Fruit fly (Drosophila melanogaster) whole organism, embryonic: ENCODE results near the gene CG14205.

Experiments used
- B-H1 ChIP-seq: fragments of 200-800 bp; sonication (Bioruptor generic); IDR thresholded peaks from 3 replicates; pipeline ENCODE4 v1.3.6; 2022; ENCODE audit warnings: missing biosample characterization, missing genetic modification characterization
- Bteb2 ChIP-seq: fragments of 200-800 bp; sonication (Bioruptor generic); optimal IDR thresholded peaks from 2 replicates; lab custom pipeline; 2016; ENCODE audit warnings: missing biosample characterization, missing genetic modification characterization
- CG10267 ChIP-seq: fragments of 200-800 bp; sonication (Bioruptor generic); optimal IDR thresholded peaks from 2 replicates; lab custom pipeline; 2018; ENCODE audit warnings: missing biosample characterization, mild to moderate bottlenecking, missing genetic modification characterization, moderate library complexity
- CG11560 ChIP-seq: fragments of 200-800 bp; sonication (Bioruptor generic); IDR thresholded peaks from 3 replicates; pipeline ENCODE4 v1.3.6; 2022; ENCODE audit warnings: missing biosample characterization, missing genetic modification characterization
- CG12769 ChIP-seq: fragments of 200-800 bp; sonication (Bioruptor generic); optimal IDR thresholded peaks from 2 replicates; lab custom pipeline; 2019; ENCODE audit warnings: missing biosample characterization, mild to moderate bottlenecking, missing genetic modification characterization, moderate library complexity
- CG13894 ChIP-seq: fragments of 200-800 bp; sonication (Bioruptor generic); optimal IDR thresholded peaks from 3 replicates; lab custom pipeline; 2018; ENCODE audit warnings: missing biosample characterization, mild to moderate bottlenecking, missing genetic modification characterization, moderate library complexity
- CG14014 ChIP-seq: fragments of 200-800 bp; sonication (Bioruptor generic); IDR thresholded peaks from 2 replicates; pipeline ENCODE4 v1.3.6; 2022; ENCODE audit warnings: missing biosample characterization, missing genetic modification characterization
- CG1529 ChIP-seq: fragments of 200-800 bp; sonication (Bioruptor generic); optimal IDR thresholded peaks from 3 replicates; lab custom pipeline; 2018; ENCODE audit warnings: missing biosample characterization, missing genetic modification characterization
- CG17186 ChIP-seq: fragments of 200-800 bp; sonication (Bioruptor generic); optimal IDR thresholded peaks from 3 replicates; lab custom pipeline; 2017; ENCODE audit warnings: missing biosample characterization, missing genetic modification reagents, missing genetic modification characterization
- CG17612 ChIP-seq: fragments of 200-800 bp; sonication (Bioruptor generic); IDR thresholded peaks from 2 replicates; pipeline ENCODE4 v1.3.6; 2022; ENCODE audit warnings: missing biosample characterization, missing genetic modification characterization
- CG18619 ChIP-seq: fragments of 200-800 bp; sonication (Bioruptor generic); optimal IDR thresholded peaks from 3 replicates; lab custom pipeline; 2017; ENCODE audit warnings: missing biosample characterization, mild to moderate bottlenecking, missing genetic modification characterization
- CG2129 ChIP-seq: fragments of 200-800 bp; sonication (Bioruptor generic); IDR thresholded peaks from 2 replicates; pipeline ENCODE4 v1.3.6; 2022; ENCODE audit warnings: missing biosample characterization, missing genetic modification characterization; ENCODE audit not compliant: partially characterized antibody
- CG2199 ChIP-seq: fragments of 200-800 bp; sonication (Bioruptor generic); IDR thresholded peaks from 3 replicates; pipeline ENCODE4 v1.3.6; 2022; ENCODE audit warnings: missing biosample characterization, missing genetic modification characterization
- CG3163 ChIP-seq: fragments of 200-800 bp; sonication (Bioruptor generic); optimal IDR thresholded peaks from 3 replicates; lab custom pipeline; 2016; ENCODE audit warnings: missing biosample characterization, missing genetic modification characterization
- CG3726 ChIP-seq: fragments of 200-800 bp; sonication (Bioruptor generic); IDR thresholded peaks from 3 replicates; pipeline ENCODE4, ENCODE4 v1.3.6; 2022; ENCODE audit warnings: missing biosample characterization, missing genetic modification characterization
- Doc2 ChIP-seq: fragments of 200-800 bp; sonication (Bioruptor generic); IDR thresholded peaks from 2 replicates; pipeline ENCODE4 v1.3.6; 2022; ENCODE audit warnings: missing biosample characterization, missing genetic modification characterization
- Elba2 ChIP-seq: fragments of 200-800 bp; sonication (Bioruptor generic); optimal IDR thresholded peaks from 3 replicates; lab custom pipeline; 2016; ENCODE audit warnings: missing biosample characterization, missing genetic modification characterization
- Fer2 ChIP-seq: fragments of 200-800 bp; sonication (Bioruptor generic); optimal IDR thresholded peaks from 2 replicates; lab custom pipeline; 2018; ENCODE audit warnings: missing biosample characterization, mild to moderate bottlenecking, missing genetic modification characterization, moderate library complexity
- Fer3 ChIP-seq: fragments of 200-800 bp; sonication (Bioruptor generic); optimal IDR thresholded peaks from 2 replicates; lab custom pipeline; 2018; ENCODE audit warnings: missing biosample characterization, mild to moderate bottlenecking, missing genetic modification characterization, moderate library complexity
- HLH4C ChIP-seq: fragments of 200-800 bp; sonication (Bioruptor generic); IDR thresholded peaks from 3 replicates; pipeline ENCODE4 v1.3.6; 2022; ENCODE audit warnings: missing biosample characterization, missing genetic modification characterization; ENCODE audit not compliant: partially characterized antibody
- Hr78 ChIP-seq, 2 experiments: fragments of 200-800 bp in 1 of 2; fragments of >200 bp in 1 of 2; sonication (Bioruptor generic) in 1 of 2; optimal IDR thresholded peaks; 2 replicates each; lab custom pipeline; 2017 to 2019; ENCODE audit warnings: missing biosample characterization in 2 of 2, missing genetic modification characterization in 2 of 2, mild to moderate bottlenecking in 1 of 2, moderate library complexity in 1 of 2
- MTF-1 ChIP-seq: fragments of 200-800 bp; sonication (Bioruptor generic); optimal IDR thresholded peaks from 2 replicates; lab custom pipeline; 2018; ENCODE audit warnings: missing biosample characterization, mild to moderate bottlenecking, missing genetic modification characterization, borderline replicate concordance
- NC2β ChIP-seq: fragments of 200-800 bp; sonication (Bioruptor generic); optimal IDR thresholded peaks from 2 replicates; lab custom pipeline; 2016; ENCODE audit warnings: missing biosample characterization, missing genetic modification characterization
- Neu2 ChIP-seq: fragments of 200-800 bp; sonication (Bioruptor generic); optimal IDR thresholded peaks from 3 replicates; lab custom pipeline; 2016; ENCODE audit warnings: missing biosample characterization, missing genetic modification characterization, borderline replicate concordance
- NfI ChIP-seq: fragments of 200-800 bp; sonication (Bioruptor generic); optimal IDR thresholded peaks from 3 replicates; lab custom pipeline; 2018; ENCODE audit warnings: missing biosample characterization, mild to moderate bottlenecking, missing genetic modification characterization, moderate library complexity
- Rfx ChIP-seq: fragments of 200-800 bp; sonication (Bioruptor generic); IDR thresholded peaks from 2 replicates; pipeline ENCODE4 v1.3.6; 2022; ENCODE audit warnings: missing biosample characterization, missing genetic modification characterization
- Sox102F ChIP-seq: fragments of 200-800 bp; sonication (Bioruptor generic); optimal IDR thresholded peaks from 2 replicates; lab custom pipeline; 2018; ENCODE audit warnings: missing biosample characterization, mild to moderate bottlenecking, missing genetic modification characterization, moderate library complexity
- Spps ChIP-seq: fragments of 200-800 bp; sonication (Bioruptor generic); optimal IDR thresholded peaks from 2 replicates; lab custom pipeline; 2018; ENCODE audit warnings: missing biosample characterization, mild to moderate bottlenecking, missing genetic modification characterization
- TFAM ChIP-seq: fragments of 200-800 bp; sonication (Bioruptor generic); optimal IDR thresholded peaks from 2 replicates; lab custom pipeline; 2017; ENCODE audit warnings: missing biosample characterization, missing genetic modification characterization, inconsistent platforms
- Vsx1 ChIP-seq: fragments of 200-800 bp; sonication (Bioruptor generic); optimal IDR thresholded peaks from 2 replicates; lab custom pipeline; 2017; ENCODE audit warnings: missing biosample characterization, mild to moderate bottlenecking, missing genetic modification characterization, missing genetic modification reagents
- amos ChIP-seq: fragments of 200-800 bp; sonication (Bioruptor generic); IDR thresholded peaks from 2 replicates; pipeline ENCODE4 v1.3.6; 2022; ENCODE audit warnings: missing biosample characterization, missing genetic modification characterization; ENCODE audit not compliant: partially characterized antibody
- ato ChIP-seq: fragments of 200-800 bp; sonication (Bioruptor generic); IDR thresholded peaks from 2 replicates; pipeline ENCODE4 v1.3.6; 2022; ENCODE audit warnings: missing biosample characterization, missing genetic modification characterization; ENCODE audit not compliant: partially characterized antibody
- bbx ChIP-seq: fragments of 200-800 bp; sonication (Bioruptor generic); IDR thresholded peaks from 2 replicates; pipeline ENCODE4 v1.3.6; 2022; ENCODE audit warnings: missing biosample characterization, missing genetic modification characterization; ENCODE audit not compliant: partially characterized antibody
- br ChIP-seq: fragments of >200 bp; optimal IDR thresholded peaks from 2 replicates; lab custom pipeline; 2017
- chm ChIP-seq: fragments of 200-800 bp; sonication (Bioruptor generic); IDR thresholded peaks from 2 replicates; pipeline ENCODE4 v1.3.6; 2022; ENCODE audit warnings: missing biosample characterization, missing genetic modification characterization
- cwo ChIP-seq: fragments of 200-800 bp; sonication (Bioruptor generic); optimal IDR thresholded peaks from 3 replicates; lab custom pipeline; 2017; ENCODE audit warnings: missing biosample characterization, missing genetic modification characterization, mild to moderate bottlenecking, moderate library complexity, missing genetic modification reagents
- fd96Cb ChIP-seq: fragments of 200-800 bp; sonication (Bioruptor generic); optimal IDR thresholded peaks from 2 replicates; lab custom pipeline; 2018; ENCODE audit warnings: missing biosample characterization, mild to moderate bottlenecking, missing genetic modification characterization, moderate library complexity
- gcm2 ChIP-seq: fragments of 200-800 bp; sonication (Bioruptor generic); optimal IDR thresholded peaks from 2 replicates; lab custom pipeline; 2016; ENCODE audit warnings: missing biosample characterization, missing genetic modification characterization
- gfzf ChIP-seq: fragments of 200-800 bp; sonication (Bioruptor generic); optimal IDR thresholded peaks from 2 replicates; lab custom pipeline; 2016; ENCODE audit warnings: missing biosample characterization, mild to moderate bottlenecking, missing genetic modification characterization, moderate library complexity
- insv ChIP-seq, 2 experiments: fragments of 200-800 bp; sonication (Bioruptor generic); optimal IDR thresholded peaks; 3 replicates each; lab custom pipeline; 2016 to 2018; ENCODE audit warnings: missing biosample characterization in 2 of 2, missing genetic modification characterization in 2 of 2
- lola ChIP-seq, 3 experiments: fragments of >200 bp in 2 of 3; fragments of 200-800 bp in 1 of 3; sonication (Bioruptor generic) in 1 of 3; optimal IDR thresholded peaks; 2 replicates each; lab custom pipeline; 2017 to 2019; ENCODE audit warnings: missing biosample characterization in 3 of 3, missing genetic modification characterization in 3 of 3, mild to moderate bottlenecking in 1 of 3, moderate library complexity in 1 of 3
- lov ChIP-seq, 2 experiments: fragments of 200-800 bp in 1 of 2; fragments of >200 bp in 1 of 2; sonication (Bioruptor generic) in 1 of 2; IDR thresholded peaks in 1 of 2; optimal IDR thresholded peaks in 1 of 2; 2 replicates in 1 of 2; 3 replicates in 1 of 2; pipeline versions ENCODE4 v1.3.6 to Lab custom; 2017 to 2022; ENCODE audit warnings: missing biosample characterization in 1 of 2, missing genetic modification characterization in 1 of 2
- nerfin-2 ChIP-seq: fragments of 200-800 bp; sonication (Bioruptor generic); IDR thresholded peaks from 2 replicates; pipeline ENCODE4 v1.3.6; 2022; ENCODE audit warnings: missing biosample characterization, missing genetic modification characterization; ENCODE audit not compliant: partially characterized antibody
- p53 ChIP-seq: fragments of 200-800 bp; sonication (Bioruptor generic); optimal IDR thresholded peaks from 2 replicates; lab custom pipeline; 2016; ENCODE audit warnings: missing biosample characterization, missing genetic modification characterization
- pan ChIP-seq, 4 experiments: fragments of >200 bp in 3 of 4; fragments of 200-800 bp in 1 of 4; sonication (Bioruptor generic) in 1 of 4; optimal IDR thresholded peaks in 3 of 4; IDR thresholded peaks in 1 of 4; 2 replicates each; pipeline versions ENCODE4 v1.3.6 to Lab custom; 2017 to 2022; ENCODE audit warnings: missing biosample characterization in 2 of 4, missing genetic modification characterization in 2 of 4, mixed read lengths in 1 of 4
- pho ChIP-seq: fragments of 200-800 bp; sonication (Bioruptor generic); optimal IDR thresholded peaks from 2 replicates; lab custom pipeline; 2016; ENCODE audit warnings: missing biosample characterization, missing genetic modification characterization
- rib ChIP-seq: fragments of 200-800 bp; sonication (Bioruptor generic); IDR thresholded peaks from 2 replicates; pipeline ENCODE4 v1.3.6; 2022; ENCODE audit warnings: missing biosample characterization, missing genetic modification characterization
- tx ChIP-seq: fragments of 200-800 bp; sonication (Bioruptor generic); optimal IDR thresholded peaks from 2 replicates; lab custom pipeline; 2016; ENCODE audit warnings: missing biosample characterization, missing genetic modification characterization

CG14205 gene

dm6 chrX:19603953-19604352 is 11.5 kb downstream of the CG14205 start (continued):
- TF ChIP-seq gfzf (GFP tag; lab: Kevin White, UChicago), result no peak
- peak; percentile 88 for TF ChIP-seq CG14014
- no peak for TF ChIP-seq CG17186 (GFP tag; lab: Kevin White, UChicago)
- peak in 1 of 3 experiments; percentile 20 for TF ChIP-seq lola (GFP tag; optimal IDR thresholded peaks at IDR 0.05; lab: Kevin White, UChicago)
- peak; percentile 75 for TF ChIP-seq cwo (GFP tag; lab: Kevin White, UChicago)
- peak; percentile 80 for TF ChIP-seq Fer3 (tag; lab: Kevin White, UChicago)
- peak; percentile 94 for TF ChIP-seq CG12769 (tag; lab: Kevin White, UChicago)
- peak; percentile 59 for TF ChIP-seq CG10267 (tag; lab: Kevin White, UChicago)
- no peak for TF ChIP-seq insv (GFP tag; optimal IDR thresholded peaks at IDR 0.05; lab: Kevin White, UChicago)
- no peak for TF ChIP-seq TFAM (GFP tag; lab: Kevin White, UChicago)
- peak; percentile 78 for TF ChIP-seq Sox102F (GFP tag; lab: Kevin White, UChicago)
- TF ChIP-seq Rfx, result peak; percentile 93
- TF ChIP-seq p53 (GFP tag; lab: Kevin White, UChicago), result no peak
- peak; percentile 8 for TF ChIP-seq Bteb2 (GFP tag; lab: Kevin White, UChicago)
- TF ChIP-seq CG3726 (GFP tag; lab: Robert Waterston, UW), result 0 out of 3 replicates have a peak, but pooled peaks have one; percentile 38
- TF ChIP-seq Elba2 (GFP tag; lab: Kevin White, UChicago), result no peak
- peak; percentile 80 for TF ChIP-seq NfI (GFP tag; lab: Kevin White, UChicago)
- no peak for TF ChIP-seq gcm2 (GFP tag; lab: Kevin White, UChicago)
- TF ChIP-seq MTF-1 (GFP tag; lab: Kevin White, UChicago), result peak; percentile 50
- TF ChIP-seq chm (GFP tag; lab: Robert Waterston, UW), result peak; percentile 77
- no peak for TF ChIP-seq CG17612 (GFP tag; lab: Robert Waterston, UW)
- no peak for TF ChIP-seq nerfin-2 (GFP tag; lab: Robert Waterston, UW)
- TF ChIP-seq amos (GFP tag; lab: Robert Waterston, UW), result no peak
- TF ChIP-seq CG3163, result no peak
- peak; percentile 50 for TF ChIP-seq CG18619
- peak; percentile 56; the same call in 2 of the 3 replicates for TF ChIP-seq CG11560 (tag; lab: Robert Waterston, UW)
- TF ChIP-seq pho (GFP tag; lab: Kevin White, UChicago), result peak; percentile 48
- peak; percentile 29 for TF ChIP-seq Spps (tag; lab: Kevin White, UChicago)
- TF ChIP-seq CG2129 (GFP tag; lab: Robert Waterston, UW), result no peak
- no peak for TF ChIP-seq lov (optimal IDR thresholded peaks at IDR 0.05; lab: Kevin White, UChicago)
- TF ChIP-seq lov (GFP tag; IDR thresholded peaks at IDR 0.05; lab: Robert Waterston, UW), result no peak
- no peak for TF ChIP-seq Neu2 (GFP tag; lab: Kevin White, UChicago)
- 0 out of 3 replicates have a peak, but pooled peaks have one; percentile 20 for TF ChIP-seq HLH4C (GFP tag; lab: Robert Waterston, UW)
- TF ChIP-seq fd96Cb, result peak; percentile 60
- TF ChIP-seq CG2199 (GFP tag; lab: Robert Waterston, UW), result no peak
- TF ChIP-seq Hr78 (GFP tag; optimal IDR thresholded peaks at IDR 0.05; lab: Kevin White, UChicago), result no peak
- TF ChIP-seq NC2β, result no peak
- TF ChIP-seq Doc2 (GFP tag; lab: Robert Waterston, UW), result no peak
- peak; percentile 68 for TF ChIP-seq Vsx1 (GFP tag; lab: Kevin White, UChicago)
- no peak for TF ChIP-seq br (lab: Kevin White, UChicago)
- peak; percentile 20 for TF ChIP-seq tx (GFP tag; lab: Kevin White, UChicago)
- TF ChIP-seq ato (GFP tag; lab: Robert Waterston, UW), result no peak
- peak; percentile 24 for TF ChIP-seq Fer2 (tag; lab: Kevin White, UChicago)
- no peak for TF ChIP-seq bbx
- TF ChIP-seq B-H1, result peak; percentile 56; the same call in 1 of the 3 replicates
- peak; percentile 59 for TF ChIP-seq CG13894
- no peak for TF ChIP-seq pan (optimal IDR thresholded peaks at IDR 0.05; lab: Kevin White, UChicago)
- TF ChIP-seq pan (GFP tag; optimal IDR thresholded peaks at IDR 0.05 in 1 of 2, IDR thresholded peaks at IDR 0.05 in 1 of 2), result peak in 1 of 2 experiments; percentile 83
- peak; percentile 76 for TF ChIP-seq rib (GFP tag; lab: Robert Waterston, UW)
- TF ChIP-seq CG1529 (GFP tag; lab: Kevin White, UChicago), result peak; percentile 18
